Fruit fly (Drosophila melanogaster): ENCODE data around the gene CG12105.

CG12105 gene

dm6 chr3L:1639185-1639812 lies 23.7 kb upstream of the CG12105 start, which contains the start of the genes Mettl2 and Bgb (continued):
- TF ChIP-seq Pdp1 (GFP tag; optimal IDR thresholded peaks at IDR 0.05) (peak in 1 of 2 experiments; percentile 90), dmrt99B (tag; optimal IDR thresholded peaks at IDR 0.05) (no peak), Dll (GFP tag; IDR thresholded peaks at IDR 0.05; ENCODE audit: partially characterized antibody) (peak; percentile 85), MBD-R2 (GFP tag; IDR thresholded peaks at IDR 0.05) (peak; percentile 51), gcm2 (GFP tag; optimal IDR thresholded peaks at IDR 0.05) (no peak), CG2875 (GFP tag; optimal IDR thresholded peaks at IDR 0.05) (no peak), Rx (GFP tag; IDR thresholded peaks at IDR 0.05) (peak; percentile 69), Vsx1 (GFP tag; optimal IDR thresholded peaks at IDR 0.05) (no peak), grn (GFP tag; optimal IDR thresholded peaks at IDR 0.05) (no peak), Stat92E (GFP tag; optimal IDR thresholded peaks at IDR 0.05) (no peak), otp (GFP tag; IDR thresholded peaks at IDR 0.05) (0 out of 3 replicates have a peak, but pooled peaks have one; percentile 34), cg (GFP tag; optimal IDR thresholded peaks at IDR 0.05) (no peak), CG1602 (GFP tag; optimal IDR thresholded peaks at IDR 0.05) (peak; percentile 76), H15 (GFP tag; IDR thresholded peaks at IDR 0.05) (peak; percentile 85), cwo (GFP tag; optimal IDR thresholded peaks at IDR 0.05) (peak; percentile 53), CG31224 (GFP tag; IDR thresholded peaks at IDR 0.05) (peak; percentile 72), kay (GFP tag; optimal IDR thresholded peaks at IDR 0.05) (peak; percentile 74), CG11696 (GFP tag; IDR thresholded peaks at IDR 0.05) (0 out of 2 replicates have a peak, but pooled peaks have one; percentile 29), YL-1 (GFP tag; optimal IDR thresholded peaks at IDR 0.05) (peak; percentile 58), CHES-1-like (GFP tag; optimal IDR thresholded peaks at IDR 0.05) (peak; percentile 80), ERR (GFP tag; optimal IDR thresholded peaks at IDR 0.05) (peak; percentile 28), CG6254 (GFP tag; optimal IDR thresholded peaks at IDR 0.05) (peak; percentile 51), MTF-1 (GFP tag; optimal IDR thresholded peaks at IDR 0.05; ENCODE audit: borderline replicate concordance) (no peak), so (GFP tag; IDR thresholded peaks at IDR 0.05) (no peak; the same call in 2 of the 3 replicates), CG8944 (GFP tag; optimal IDR thresholded peaks at IDR 0.05) (peak; percentile 73), crol (GFP tag; IDR thresholded peaks at IDR 0.05) (no peak), jing (GFP tag; optimal IDR thresholded peaks at IDR 0.05) (no peak), sna (GFP tag; IDR thresholded peaks at IDR 0.05; ENCODE audit: partially characterized antibody) (peak; percentile 69; the same call in 1 of the 2 replicates), CG12299 (tag; optimal IDR thresholded peaks at IDR 0.05) (no peak), CG18262 (tag; optimal IDR thresholded peaks at IDR 0.05) (peak; percentile 72), Doc2 (GFP tag; IDR thresholded peaks at IDR 0.05) (peak; percentile 57; the same call in 1 of the 2 replicates), Gug (GFP tag; IDR thresholded peaks at IDR 0.05) (peak; percentile 93), CG6654 (GFP tag; optimal IDR thresholded peaks at IDR 0.05) (peak; percentile 16), lilli (GFP tag; optimal IDR thresholded peaks at IDR 0.05) (peak; percentile 90), CG18599 (GFP tag; optimal IDR thresholded peaks at IDR 0.05) (peak; percentile 80), tx (GFP tag; optimal IDR thresholded peaks at IDR 0.05) (peak; percentile 76), CG7745 (tag; optimal IDR thresholded peaks at IDR 0.05) (no peak), CG17385 (GFP tag; optimal IDR thresholded peaks at IDR 0.05) (no peak), fd3F (GFP tag; optimal IDR thresholded peaks at IDR 0.05) (peak; percentile 61), CG15269 (tag; optimal IDR thresholded peaks at IDR 0.05) (no peak), corto (GFP tag; optimal IDR thresholded peaks at IDR 0.05) (no peak), CG5245 (GFP tag; optimal IDR thresholded peaks at IDR 0.05) (peak; percentile 65), CG17568 (GFP tag; optimal IDR thresholded peaks at IDR 0.05) (no peak), CG11085 (GFP tag; IDR thresholded peaks at IDR 0.05) (peak; percentile 45; the same call in 1 of the 2 replicates), ap (GFP tag; IDR thresholded peaks at IDR 0.05) (no peak), CG14050 (GFP tag; IDR thresholded peaks at IDR 0.05) (peak; percentile 23; the same call in 2 of the 3 replicates), gt (GFP tag; IDR thresholded peaks at IDR 0.05) (no peak; the same call in 1 of the 2 replicates), ATbp (GFP tag; optimal IDR thresholded peaks at IDR 0.05) (no peak)
